Fruit fly (Drosophila melanogaster): Measurements from ENCODE around the gene CG13950.

Gene CG13950

dm6 chr2L:827516-828362, 32.3 kb upstream of the CG13950 start (continued):
- TF ChIP-seq dpn (GFP tag; optimal IDR thresholded peaks at IDR 0.05), result peak in 1 of 2 experiments; percentile 31
- TF ChIP-seq ab (GFP tag; optimal IDR thresholded peaks at IDR 0.05), result no peak
- no peak for TF ChIP-seq CG10147 (GFP tag; optimal IDR thresholded peaks at IDR 0.05)
- no peak for TF ChIP-seq klu (GFP tag; IDR thresholded peaks at IDR 0.05)
- TF ChIP-seq ac (GFP tag; optimal IDR thresholded peaks at IDR 0.05), result no peak
- TF ChIP-seq CG8944 (GFP tag; optimal IDR thresholded peaks at IDR 0.05), result no peak
- no peak for TF ChIP-seq MTF-1 (GFP tag; optimal IDR thresholded peaks at IDR 0.05; ENCODE audit: borderline replicate concordance)
- TF ChIP-seq CG4854 (GFP tag; optimal IDR thresholded peaks at IDR 0.05), result peak; percentile 10
- peak; percentile 29 for TF ChIP-seq CG9437 (GFP tag; optimal IDR thresholded peaks at IDR 0.05)
- peak; percentile 5 for TF ChIP-seq CG4328 (GFP tag; optimal IDR thresholded peaks at IDR 0.05)
- TF ChIP-seq CG13424 (tag; optimal IDR thresholded peaks at IDR 0.05), result peak; percentile 39
- TF ChIP-seq CG7372 (GFP tag; IDR thresholded peaks at IDR 0.05), result no peak
- TF ChIP-seq CG7928 (GFP tag; optimal IDR thresholded peaks at IDR 0.05), result no peak
- peak; percentile 66 for TF ChIP-seq CG10979 (tag; optimal IDR thresholded peaks at IDR 0.05)
- no peak for TF ChIP-seq H2.0 (GFP tag; IDR thresholded peaks at IDR 0.05)
- peak; percentile 7 for TF ChIP-seq CG9609 (GFP tag; optimal IDR thresholded peaks at IDR 0.05)
- no peak for TF ChIP-seq ham (GFP tag; IDR thresholded peaks at IDR 0.05)
- TF ChIP-seq CG18262 (tag; optimal IDR thresholded peaks at IDR 0.05), result peak; percentile 66
- no peak for TF ChIP-seq Atf6 (GFP tag; IDR thresholded peaks at IDR 0.05)
- TF ChIP-seq ttk (GFP tag; IDR thresholded peaks at IDR 0.05), result no peak
- TF ChIP-seq Blimp-1 (GFP tag; optimal IDR thresholded peaks at IDR 0.05), result peak; percentile 56
- peak; percentile 90 for TF ChIP-seq Sox102F (GFP tag; optimal IDR thresholded peaks at IDR 0.05)
- TF ChIP-seq CG8924 (tag; optimal IDR thresholded peaks at IDR 0.05), result peak; percentile 59
- TF ChIP-seq Gsc (GFP tag; IDR thresholded peaks at IDR 0.05), result no peak
- peak in 1 of 2 experiments; percentile 60 for TF ChIP-seq bsh (GFP tag; optimal IDR thresholded peaks at IDR 0.05)
- TF ChIP-seq CG2712 (tag; optimal IDR thresholded peaks at IDR 0.05), result peak; percentile 63
- TF ChIP-seq seq (GFP tag; IDR thresholded peaks at IDR 0.05), result 0 out of 2 replicates have a peak, but pooled peaks have one; percentile 21
- TF ChIP-seq Hsf (GFP tag; optimal IDR thresholded peaks at IDR 0.05), result peak; percentile 50
- peak; percentile 17 for TF ChIP-seq pros (GFP tag; optimal IDR thresholded peaks at IDR 0.05)
- TF ChIP-seq HLH3B (GFP tag; IDR thresholded peaks at IDR 0.05), result 0 out of 2 replicates have a peak, but pooled peaks have one; percentile 22
- no peak for TF ChIP-seq CG16863 (GFP tag; optimal IDR thresholded peaks at IDR 0.05)
- no peak for TF ChIP-seq Lpt (GFP tag; optimal IDR thresholded peaks at IDR 0.05)
- TF ChIP-seq kay (GFP tag; optimal IDR thresholded peaks at IDR 0.05), result no peak
- 0 out of 2 replicates have a peak, but pooled peaks have one; percentile 23 for TF ChIP-seq Awh (GFP tag; IDR thresholded peaks at IDR 0.05)
- TF ChIP-seq CG17829 (tag; optimal IDR thresholded peaks at IDR 0.05), result peak; percentile 11
- TF ChIP-seq usp (GFP tag; optimal IDR thresholded peaks at IDR 0.05), result no peak
- peak; percentile 39 for TF ChIP-seq CG15269 (tag; optimal IDR thresholded peaks at IDR 0.05)
- TF ChIP-seq CG30431 (GFP tag; optimal IDR thresholded peaks at IDR 0.05), result peak; percentile 6
- peak; percentile 13; the same call in 1 of the 3 replicates for TF ChIP-seq zfh1 (GFP tag; IDR thresholded peaks at IDR 0.05)
- TF ChIP-seq Pdp1 (GFP tag; optimal IDR thresholded peaks at IDR 0.05), result peak in 1 of 2 experiments; percentile 87
- TF ChIP-seq gsb-n (tag; optimal IDR thresholded peaks at IDR 0.05), result peak; percentile 65
- TF ChIP-seq CG17186 (GFP tag; optimal IDR thresholded peaks at IDR 0.05), result no peak
- TF ChIP-seq sens (GFP tag), result peak; percentile 94
- TF ChIP-seq CG1603 (tag; optimal IDR thresholded peaks at IDR 0.05), result peak; percentile 72
- TF ChIP-seq CG17802 (tag; optimal IDR thresholded peaks at IDR 0.05), result peak; percentile 16
- TF ChIP-seq ci (GFP tag; IDR thresholded peaks at IDR 0.05), result peak; percentile 70
- TF ChIP-seq CG2875 (GFP tag; optimal IDR thresholded peaks at IDR 0.05), result peak; percentile 66
- no peak for TF ChIP-seq CG31224 (GFP tag; IDR thresholded peaks at IDR 0.05)
- TF ChIP-seq CG8089 (GFP tag; optimal IDR thresholded peaks at IDR 0.05), result peak; percentile 33

All from whole organism, embryonic.